Worm (Caenorhabditis elegans): ENCODE results near the gene dkc-1.
A peak's percentile ranks its signal among the peaks of the same experiment; 100 is the strongest.

The dkc-1 gene

ce11 chrIII:10720170-10720569 lies 28.1 kb upstream of the dkc-1 start (continued):
- TF ChIP-seq npax-4 (tag; optimal IDR thresholded peaks at IDR 0.05): no peak
- TF ChIP-seq ama-1 (optimal IDR thresholded peaks at IDR 0.05): no peak
- no peak for TF ChIP-seq hlh-6 (tag; optimal IDR thresholded peaks at IDR 0.05)
- no peak for TF ChIP-seq ceh-22 (tag; optimal IDR thresholded peaks at IDR 0.05)
- no peak for TF ChIP-seq C38D4.7 (GFP tag; optimal IDR thresholded peaks at IDR 0.05)
- TF ChIP-seq zip-5 (tag; optimal IDR thresholded peaks at IDR 0.05): no peak
- no peak for TF ChIP-seq ahr-1 (tag; optimal IDR thresholded peaks at IDR 0.05)
- TF ChIP-seq che-1 (tag; optimal IDR thresholded peaks at IDR 0.05): no peak
- TF ChIP-seq ceh-9 (tag; optimal IDR thresholded peaks at IDR 0.05): no peak
- peak; percentile 50 for TF ChIP-seq unc-42 (tag; optimal IDR thresholded peaks at IDR 0.05)
- TF ChIP-seq ceh-30 (tag; optimal IDR thresholded peaks at IDR 0.05): no peak
- TF ChIP-seq hlh-30 (tag; optimal IDR thresholded peaks at IDR 0.05; ENCODE audit: insufficient read depth): peak; percentile 82
- peak; percentile 24 for TF ChIP-seq ceh-19 (GFP tag; optimal IDR thresholded peaks at IDR 0.05)
- no peak for TF ChIP-seq syd-9 (tag; optimal IDR thresholded peaks at IDR 0.05)
- TF ChIP-seq ceh-14 (tag; optimal IDR thresholded peaks at IDR 0.05): peak; percentile 49
- TF ChIP-seq pha-2 (tag; optimal IDR thresholded peaks at IDR 0.05): no peak
- no peak for TF ChIP-seq K02D7.2 (tag; optimal IDR thresholded peaks at IDR 0.05)
- TF ChIP-seq nfya-1 (tag; optimal IDR thresholded peaks at IDR 0.05): peak; percentile 99
- TF ChIP-seq K09A11.1 (tag; optimal IDR thresholded peaks at IDR 0.05; ENCODE audit: insufficient read depth): peak; percentile 29
- no peak for TF ChIP-seq lin-11 (tag; optimal IDR thresholded peaks at IDR 0.05)
- TF ChIP-seq sdc-2 (tag; optimal IDR thresholded peaks at IDR 0.05): no peak

ce11 chrIII:10721056-10721455 lies 27.2 kb upstream of the dkc-1 start:
- TF ChIP-seq C08G9.2 (tag; optimal IDR thresholded peaks at IDR 0.05) (no peak), ceh-22 (tag; optimal IDR thresholded peaks at IDR 0.05) (no peak), ref-2 (tag; optimal IDR thresholded peaks at IDR 0.05) (no peak), sox-4 (tag; optimal IDR thresholded peaks at IDR 0.05) (no peak), unc-86 (tag; optimal IDR thresholded peaks at IDR 0.05) (no peak), ceh-2 (tag; optimal IDR thresholded peaks at IDR 0.05) (no peak), che-1 (tag; optimal IDR thresholded peaks at IDR 0.05) (no peak), F13H6.1 (tag; optimal IDR thresholded peaks at IDR 0.05) (no peak), pros-1 (tag; optimal IDR thresholded peaks at IDR 0.05) (no peak), tbx-2 (tag; optimal IDR thresholded peaks at IDR 0.05) (no peak), lin-11 (tag; optimal IDR thresholded peaks at IDR 0.05) (no peak), syd-9 (tag; optimal IDR thresholded peaks at IDR 0.05) (no peak), zip-5 (tag; optimal IDR thresholded peaks at IDR 0.05) (no peak), Y22D7AL.16 (tag; optimal IDR thresholded peaks at IDR 0.05) (no peak), odd-2 (tag; optimal IDR thresholded peaks at IDR 0.05) (no peak), nhr-11 (tag; optimal IDR thresholded peaks at IDR 0.05) (no peak), hlh-8 (tag; optimal IDR thresholded peaks at IDR 0.05) (no peak), fax-1 (tag; optimal IDR thresholded peaks at IDR 0.05) (no peak)

- TF ChIP-seq dve-1 (tag; optimal IDR thresholded peaks at IDR 0.05) (no peak), K09A11.1 (tag; optimal IDR thresholded peaks at IDR 0.05; ENCODE audit: insufficient read depth) (no peak), unc-3 (GFP tag; conservative IDR thresholded peaks at IDR 0.05) (no peak), unc-3 (tag; optimal IDR thresholded peaks at IDR 0.05) (no peak)
These were observed 17.7 kb upstream of the dkc-1 start, which contains the start of gene tat-3 for ce11 chrIII:10730510-10730909. Gene tat-3, minus strand, starts transcription at chrIII:10730705.

ce11 chrIII:10733300-10733699 lies 14.9 kb upstream of the dkc-1 start:
- TF ChIP-seq ceh-31 (tag; optimal IDR thresholded peaks at IDR 0.05) (no peak), elt-2 (tag; optimal IDR thresholded peaks at IDR 0.05) (no peak), C38D4.7 (GFP tag; optimal IDR thresholded peaks at IDR 0.05) (no peak), zip-5 (tag; optimal IDR thresholded peaks at IDR 0.05) (no peak), ceh-24 (tag; optimal IDR thresholded peaks at IDR 0.05) (no peak), pros-1 (tag; optimal IDR thresholded peaks at IDR 0.05) (no peak), ahr-1 (tag; optimal IDR thresholded peaks at IDR 0.05) (no peak), ztf-16 (tag; optimal IDR thresholded peaks at IDR 0.05) (no peak), hlh-13 (GFP tag; optimal IDR thresholded peaks at IDR 0.05) (no peak)

Measured in whole organism, late embryonic.